Fruit fly (Drosophila melanogaster) whole organism, adult: ENCODE data around the gene Max.

Experiments
- CG1620 ChIP-seq: fragments of 200-800 bp; sonication (Bioruptor generic); optimal IDR thresholded peaks from 2 replicates; lab custom pipeline; 2016; ENCODE audit warnings: missing biosample characterization, missing genetic modification characterization
- CG33017 ChIP-seq: fragments of 200-800 bp; sonication (Bioruptor generic); optimal IDR thresholded peaks from 2 replicates; lab custom pipeline; 2018; ENCODE audit warnings: missing biosample characterization, mild to moderate bottlenecking, missing genetic modification characterization, moderate library complexity
- CG7101 ChIP-seq: fragments of 200-800 bp; sonication (Bioruptor generic); optimal IDR thresholded peaks from 2 replicates; lab custom pipeline; 2018; ENCODE audit warnings: missing biosample characterization, mild to moderate bottlenecking, missing genetic modification characterization, moderate library complexity
- bab1 ChIP-seq: fragments of 200-800 bp; sonication (Bioruptor generic); optimal IDR thresholded peaks from 3 replicates; lab custom pipeline; 2019; ENCODE audit warnings: missing biosample characterization, mild to moderate bottlenecking, missing genetic modification characterization, moderate library complexity
- cic ChIP-seq: fragments of 200-800 bp; sonication (Bioruptor generic); optimal IDR thresholded peaks from 2 replicates; lab custom pipeline; 2017; ENCODE audit warnings: missing biosample characterization, mild to moderate bottlenecking, missing genetic modification characterization, moderate library complexity
- kay ChIP-seq: fragments of 200-800 bp; sonication (Bioruptor generic); peaks from one replicate; lab custom pipeline; 2016; ENCODE audit warnings: missing biosample characterization, missing genetic modification characterization, borderline replicate concordance
- ovo ChIP-seq: fragments of 200-800 bp; sonication (Bioruptor generic); optimal IDR thresholded peaks from 2 replicates; lab custom pipeline; 2016; ENCODE audit warnings: missing biosample characterization, missing genetic modification characterization

- TF ChIP-seq kay (GFP tag; lab: Kevin White, UChicago), result peak; percentile 81
- peak; percentile 40 for TF ChIP-seq bab1 (GFP tag; lab: Kevin White, UChicago)
- no peak for TF ChIP-seq cic
- peak; percentile 79 for TF ChIP-seq CG7101 (tag; lab: Kevin White, UChicago)
- peak; percentile 39 for TF ChIP-seq ovo (GFP tag; lab: Kevin White, UChicago)
- no peak for TF ChIP-seq CG1620 (GFP tag; lab: Kevin White, UChicago)
- TF ChIP-seq CG33017 (tag; lab: Kevin White, UChicago), result peak; percentile 89
Observed at dm6 chr3L:19292440-19293175, 28.6 kb upstream of the Max start, which contains the start of gene Gbs-76A.
